Worm (Caenorhabditis elegans) whole organism, mixed stage, embryonic: Measurements from ENCODE around the gene F19B6.1.

ENCODE experiments used
- bed-3 ChIP-seq: fragments of 200-800 bp; sonication (Bioruptor generic); optimal IDR thresholded peaks from 3 replicates; lab custom pipeline; 2018; ENCODE audit warnings: mild to moderate bottlenecking, missing genetic modification characterization, moderate library complexity, missing compliant biosample characterization
- lsy-2 ChIP-seq: fragments of 150-350 bp; optimal IDR thresholded peaks from 2 replicates; lab custom pipeline; 2014; ENCODE audit warnings: missing biosample characterization, missing genetic modification characterization
- nhr-12 ChIP-seq: fragments of 150-350 bp; optimal IDR thresholded peaks from 2 replicates; lab custom pipeline; 2014; ENCODE audit warnings: missing biosample characterization, missing genetic modification characterization
- nhr-28 ChIP-seq: fragments of 150-350 bp; optimal IDR thresholded peaks from 2 replicates; lab custom pipeline; 2014; ENCODE audit warnings: missing biosample characterization, missing genetic modification characterization
- nhr-76 ChIP-seq: sonication (generic microtip); optimal IDR thresholded peaks from 2 replicates; lab custom pipeline; 2017; ENCODE audit warnings: missing biosample characterization, missing genetic modification characterization
- snpc-4 ChIP-seq: fragments of 150-350 bp; optimal IDR thresholded peaks from 2 replicates; lab custom pipeline; 2014; ENCODE audit warnings: missing biosample characterization, missing genetic modification characterization
- unc-39 ChIP-seq: fragments of 150-350 bp; optimal IDR thresholded peaks from 2 replicates; lab custom pipeline; 2014; ENCODE audit warnings: missing biosample characterization, missing genetic modification characterization
- unc-62 ChIP-seq: fragments of 150-350 bp; optimal IDR thresholded peaks from 2 replicates; lab custom pipeline; 2014; ENCODE audit warnings: missing biosample characterization, missing genetic modification reagents, missing genetic modification characterization
- ztf-11 ChIP-seq: fragments of 150-350 bp; optimal IDR thresholded peaks from 2 replicates; lab custom pipeline; 2014; ENCODE audit warnings: missing biosample characterization, missing genetic modification characterization

DNA sequence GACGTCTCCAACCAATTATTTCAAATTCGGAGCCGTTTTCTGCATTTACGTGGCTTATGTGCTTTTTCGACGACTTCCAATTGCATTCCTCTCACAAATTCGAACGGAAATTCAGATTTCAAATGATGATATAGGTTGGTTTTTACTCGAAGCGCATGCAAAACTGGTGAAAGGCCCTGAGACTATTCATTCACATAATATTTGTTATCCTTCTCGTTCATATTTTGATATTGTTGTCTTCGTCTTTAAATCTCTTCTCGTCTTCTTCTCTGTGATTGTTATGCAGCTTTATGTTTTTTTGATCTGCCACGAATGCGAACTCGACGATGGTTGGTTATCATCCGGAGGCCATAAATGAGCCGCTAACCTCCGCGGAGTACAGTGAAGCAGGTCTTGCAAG, 53.0 kb downstream of the F19B6.1 start, which contains the start of gene hpo-12:
- TF ChIP-seq nhr-76 (tag; lab: Kevin White, UChicago) (no peak), lsy-2 (no peak), nhr-28 (no peak), ztf-11 (tag; lab: Kevin White, UChicago) (no peak), snpc-4 (tag; lab: Kevin White, UChicago) (no peak), unc-39 (tag; lab: Kevin White, UChicago) (no peak), bed-3 (GFP tag; lab: Kevin White, UChicago) (no peak), unc-62 (GFP tag; lab: Kevin White, UChicago) (no peak), nhr-12 (tag; lab: Kevin White, UChicago) (no peak)
